Worm (Caenorhabditis elegans) whole organism, L1 larva: ENCODE results near the gene C46C2.7.

Experiments used
- C16A3.4 ChIP-seq: fragments of 150-350 bp; optimal IDR thresholded peaks from 2 replicates; lab custom pipeline; 2014; ENCODE audit warnings: missing biosample characterization, missing genetic modification characterization
- F16B12.6 ChIP-seq: fragments of 150-350 bp; optimal IDR thresholded peaks from 2 replicates; lab custom pipeline; 2014; ENCODE audit warnings: missing biosample characterization, missing genetic modification characterization
- alr-1 ChIP-seq: fragments of 200-800 bp; sonication (Bioruptor generic); optimal IDR thresholded peaks from 2 replicates; lab custom pipeline; 2018; ENCODE audit warnings: borderline replicate concordance, mild to moderate bottlenecking, missing genetic modification characterization, missing compliant biosample characterization
- aly-2 ChIP-seq: fragments of 150-350 bp; optimal IDR thresholded peaks from 2 replicates; lab custom pipeline; 2014; ENCODE audit warnings: missing biosample characterization, missing genetic modification characterization
- blmp-1 ChIP-seq: fragments of 150-350 bp; optimal IDR thresholded peaks from 2 replicates; lab custom pipeline; 2014; ENCODE audit warnings: missing biosample characterization, missing genetic modification characterization
- ceh-88 ChIP-seq: fragments of 200-800 bp; sonication (Bioruptor generic); IDR thresholded peaks from 2 replicates; pipeline ENCODE4 v1.3.6; 2022; ENCODE audit warnings: missing genetic modification characterization, missing compliant biosample characterization
- ceh-90 ChIP-seq: sonication (generic microtip); optimal IDR thresholded peaks from 2 replicates; lab custom pipeline; 2016; ENCODE audit warnings: missing genetic modification characterization, missing compliant biosample characterization
- dpl-1 ChIP-seq, 3 experiments: fragments of 150-350 bp in 2 of 3; sonication (generic microtip) in 1 of 3; optimal IDR thresholded peaks; 2 replicates each; lab custom pipeline; 2014 to 2017; ENCODE audit warnings: missing biosample characterization in 3 of 3, missing genetic modification characterization in 3 of 3, missing genetic modification reagents in 3 of 3
- efl-1 ChIP-seq, 4 experiments: fragments of 150-350 bp; optimal IDR thresholded peaks in 3 of 4; peaks in 1 of 4; 1 replicate in 1 of 4; 2 replicates in 3 of 4; lab custom pipeline; 2014; ENCODE audit warnings: missing biosample characterization in 2 of 4, missing genetic modification characterization in 2 of 4, missing genetic modification reagents in 2 of 4
- efl-3 ChIP-seq: fragments of 200-800 bp; sonication (Bioruptor generic); optimal IDR thresholded peaks from 2 replicates; lab custom pipeline; 2018; ENCODE audit warnings: mild to moderate bottlenecking, missing genetic modification characterization, missing compliant biosample characterization
- elt-2 ChIP-seq: sonication (generic microtip); optimal IDR thresholded peaks from 2 replicates; lab custom pipeline; 2016; ENCODE audit warnings: missing genetic modification characterization, mild to moderate bottlenecking, inconsistent platforms, missing compliant biosample characterization, missing genetic modification reagents
- ets-5 ChIP-seq: fragments of 200-800 bp; sonication (Bioruptor generic); IDR thresholded peaks from 2 replicates; pipeline ENCODE4 v1.3.6; 2022; ENCODE audit warnings: missing genetic modification characterization, missing compliant biosample characterization
- fkh-10 ChIP-seq: sonication (generic microtip); optimal IDR thresholded peaks from 2 replicates; lab custom pipeline; 2017; ENCODE audit warnings: missing biosample characterization, missing genetic modification reagents, missing genetic modification characterization
- fkh-4 ChIP-seq: sonication (generic microtip); optimal IDR thresholded peaks from 2 replicates; lab custom pipeline; 2016; ENCODE audit warnings: missing compliant biosample characterization, missing genetic modification characterization, borderline replicate concordance
- fkh-8 ChIP-seq: sonication (generic microtip); optimal IDR thresholded peaks from 2 replicates; lab custom pipeline; 2016; ENCODE audit warnings: mild to moderate bottlenecking, missing genetic modification characterization, missing compliant biosample characterization
- hlh-4 ChIP-seq: sonication (generic microtip); optimal IDR thresholded peaks from 2 replicates; lab custom pipeline; 2016; ENCODE audit warnings: mild to moderate bottlenecking, missing genetic modification characterization, missing compliant biosample characterization
- hpl-2 ChIP-seq: fragments of 150-350 bp; optimal IDR thresholded peaks from 2 replicates; lab custom pipeline; 2014; ENCODE audit warnings: missing biosample characterization, missing genetic modification reagents, missing genetic modification characterization
- isw-1 ChIP-seq: fragments of 200-800 bp; sonication (Bioruptor generic); IDR thresholded peaks from 2 replicates; pipeline ENCODE4 v1.3.6; 2022; ENCODE audit warnings: missing genetic modification characterization, missing compliant biosample characterization
- lin-14 ChIP-seq: fragments of 200-800 bp; sonication (Bioruptor generic); optimal IDR thresholded peaks from 2 replicates; lab custom pipeline; 2018; ENCODE audit warnings: mild to moderate bottlenecking, missing genetic modification characterization, moderate library complexity, missing compliant biosample characterization
- lin-35 ChIP-seq, 2 experiments: fragments of 150-350 bp; optimal IDR thresholded peaks; 2 replicates each; lab custom pipeline; 2014; ENCODE audit warnings: missing biosample characterization in 2 of 2, missing genetic modification characterization in 2 of 2, missing genetic modification reagents in 2 of 2
- mef-2 ChIP-seq: fragments of 150-350 bp; optimal IDR thresholded peaks from 2 replicates; lab custom pipeline; 2014; ENCODE audit warnings: missing biosample characterization, missing genetic modification characterization
- mep-1 ChIP-seq: fragments of 150-350 bp; optimal IDR thresholded peaks from 2 replicates; lab custom pipeline; 2014; ENCODE audit warnings: missing biosample characterization, missing genetic modification characterization
- nhr-11 ChIP-seq: fragments of 150-350 bp; optimal IDR thresholded peaks from 2 replicates; lab custom pipeline; 2014; ENCODE audit warnings: missing biosample characterization, missing genetic modification characterization
- nhr-12 ChIP-seq: sonication (generic microtip); optimal IDR thresholded peaks from 2 replicates; lab custom pipeline; 2017; ENCODE audit warnings: missing biosample characterization, missing genetic modification characterization
- nhr-20 ChIP-seq: sonication (generic microtip); optimal IDR thresholded peaks from 2 replicates; lab custom pipeline; 2016; ENCODE audit warnings: mild to moderate bottlenecking, missing genetic modification characterization, missing compliant biosample characterization
- nhr-28 ChIP-seq: fragments of 150-350 bp; optimal IDR thresholded peaks from 2 replicates; lab custom pipeline; 2014; ENCODE audit warnings: missing biosample characterization, missing genetic modification characterization
- nhr-47 ChIP-seq: sonication (generic microtip); optimal IDR thresholded peaks from 2 replicates; lab custom pipeline; 2016; ENCODE audit warnings: mild to moderate bottlenecking, missing genetic modification characterization, moderate library complexity, missing compliant biosample characterization
- nhr-71 ChIP-seq: sonication (generic microtip); optimal IDR thresholded peaks from 2 replicates; lab custom pipeline; 2016; ENCODE audit warnings: mild to moderate bottlenecking, missing genetic modification characterization, moderate library complexity, missing compliant biosample characterization
- nhr-77 ChIP-seq: fragments of 150-350 bp; optimal IDR thresholded peaks from 2 replicates; lab custom pipeline; 2014; ENCODE audit warnings: missing biosample characterization, missing genetic modification characterization
- nhr-84 ChIP-seq: sonication (generic microtip); optimal IDR thresholded peaks from 2 replicates; lab custom pipeline; 2017; ENCODE audit warnings: missing biosample characterization, missing genetic modification characterization
- nhr-85 ChIP-seq: sonication (generic microtip); peaks from one replicate; lab custom pipeline; 2016; ENCODE audit warnings: missing genetic modification characterization, inconsistent platforms, missing compliant biosample characterization
- nhr-90 ChIP-seq: sonication (generic microtip); optimal IDR thresholded peaks from 2 replicates; lab custom pipeline; 2016; ENCODE audit warnings: mild to moderate bottlenecking, missing genetic modification characterization, missing compliant biosample characterization; ENCODE audit not compliant: poor library complexity
- pag-3 ChIP-seq: sonication (generic microtip); optimal IDR thresholded peaks from 2 replicates; lab custom pipeline; 2017; ENCODE audit warnings: missing genetic modification characterization, mild to moderate bottlenecking, missing compliant biosample characterization, antibody characterized with exemption, borderline replicate concordance; ENCODE audit not compliant: insufficient read depth
- pqm-1 ChIP-seq: sonication (generic microtip); optimal IDR thresholded peaks from 3 replicates; lab custom pipeline; 2017; ENCODE audit warnings: missing biosample characterization, missing genetic modification characterization
- sox-4 ChIP-seq: sonication (generic microtip); optimal IDR thresholded peaks from 2 replicates; lab custom pipeline; 2016; ENCODE audit warnings: missing genetic modification characterization, missing compliant biosample characterization
- sptf-1 ChIP-seq: fragments of 150-350 bp; optimal IDR thresholded peaks from 2 replicates; lab custom pipeline; 2014; ENCODE audit warnings: missing biosample characterization, missing genetic modification characterization
- swsn-7 ChIP-seq: sonication (generic microtip); optimal IDR thresholded peaks from 2 replicates; lab custom pipeline; 2016; ENCODE audit warnings: missing genetic modification characterization, missing compliant biosample characterization
- tbx-2 ChIP-seq: sonication (generic microtip); optimal IDR thresholded peaks from 2 replicates; lab custom pipeline; 2016; ENCODE audit warnings: missing genetic modification characterization, missing compliant biosample characterization
- tlp-1 ChIP-seq: fragments of 150-350 bp; optimal IDR thresholded peaks from 2 replicates; lab custom pipeline; 2014; ENCODE audit warnings: missing biosample characterization, missing genetic modification characterization
- vab-15 ChIP-seq: sonication (generic microtip); optimal IDR thresholded peaks from 2 replicates; lab custom pipeline; 2017; ENCODE audit warnings: missing genotype, mild to moderate bottlenecking, missing genetic modification characterization, missing compliant biosample characterization

Gene C46C2.7

ce11 chrIV:9154263-9154662, 40.4 kb upstream of the C46C2.7 start, which contains the start of gene F23B2.10:
TSS of gene F23B2.10 (minus strand) at chrIV:9154363.
- TF ChIP-seq nhr-84: no peak
- TF ChIP-seq sptf-1 (tag; lab: Kevin White, UChicago): no peak
- TF ChIP-seq efl-3 (GFP tag; lab: Kevin White, UChicago): no peak
- no peak for TF ChIP-seq swsn-7 (tag; lab: Kevin White, UChicago)
- TF ChIP-seq isw-1: no peak
- TF ChIP-seq aly-2 (tag; lab: Kevin White, UChicago): no peak
- TF ChIP-seq nhr-71 (tag; lab: Kevin White, UChicago): no peak

ce11 chrIV:9158969-9159800, 35.4 kb upstream of the C46C2.7 start, which contains the start of gene pcp-3:
TSS of gene pcp-3 (minus strand) at chrIV:9159019.
- no peak for TF ChIP-seq fkh-4 (tag; lab: Kevin White, UChicago)
- TF ChIP-seq pqm-1 (tag; lab: Kevin White, UChicago): peak; percentile 43
- TF ChIP-seq tlp-1 (tag; lab: Kevin White, UChicago): peak; percentile 67
- peak; percentile 87 for TF ChIP-seq elt-2 (tag; lab: Kevin White, UChicago)
- no peak for TF ChIP-seq nhr-77 (tag; lab: Kevin White, UChicago)
- TF ChIP-seq ceh-88: no peak

ce11 chrIV:9159863-9160262, 34.8 kb upstream of the C46C2.7 start:
- TF ChIP-seq lin-14 (GFP tag; lab: Kevin White, UChicago) (no peak), nhr-85 (tag; lab: Kevin White, UChicago) (no peak), fkh-4 (tag; lab: Kevin White, UChicago) (no peak), blmp-1 (no peak), nhr-20 (tag; lab: Kevin White, UChicago) (peak; percentile 0), nhr-28 (tag; lab: Kevin White, UChicago) (no peak), hpl-2 (GFP tag; lab: Kevin White, UChicago) (no peak), nhr-47 (tag; lab: Kevin White, UChicago) (no peak), dpl-1 (GFP tag; optimal IDR thresholded peaks at IDR 0.05; lab: Kevin White, UChicago) (no peak), isw-1 (no peak), tlp-1 (tag; lab: Kevin White, UChicago) (no peak), mep-1 (tag; lab: Kevin White, UChicago) (no peak), ets-5 (no peak), nhr-11 (tag; lab: Kevin White, UChicago) (no peak), hlh-4 (no peak), fkh-10 (GFP tag; lab: Kevin White, UChicago) (no peak), alr-1 (tag; lab: Kevin White, UChicago) (no peak), F16B12.6 (tag; lab: Kevin White, UChicago) (no peak), aly-2 (tag; lab: Kevin White, UChicago) (no peak), pag-3 (tag; lab: Kevin White, UChicago) (no peak), lin-35 (GFP tag; optimal IDR thresholded peaks at IDR 0.05; lab: Kevin White, UChicago) (peak in 1 of 2 experiments; percentile 15), C16A3.4 (tag; lab: Kevin White, UChicago) (no peak), elt-2 (tag; lab: Kevin White, UChicago) (peak; percentile 95), ceh-90 (tag; lab: Kevin White, UChicago) (no peak), nhr-71 (tag; lab: Kevin White, UChicago) (no peak), efl-1 (optimal IDR thresholded peaks at IDR 0.05; lab: Kevin White, UChicago) (no peak), efl-1 (GFP tag; optimal IDR thresholded peaks at IDR 0.05 in 1 of 2; lab: Kevin White, UChicago) (peak in 1 of 2 experiments; percentile 1), efl-3 (GFP tag; lab: Kevin White, UChicago) (no peak), tbx-2 (tag; lab: Kevin White, UChicago) (no peak), nhr-12 (no peak), nhr-77 (tag; lab: Kevin White, UChicago) (no peak), fkh-8 (tag; lab: Kevin White, UChicago) (no peak), nhr-90 (no peak), vab-15 (tag; lab: Kevin White, UChicago) (no peak), sox-4 (tag; lab: Kevin White, UChicago) (no peak), mef-2 (tag; lab: Kevin White, UChicago) (no peak)
